Worm (Caenorhabditis elegans) whole organism, L4 larva: ENCODE data around the gene cest-35.1.
A peak's percentile ranks its signal among the peaks of the same experiment; 100 is the strongest.

Experiments used
- D1046.2 ChIP-seq: fragments of 200-800 bp; sonication (Bioruptor generic); IDR thresholded peaks from 2 replicates; pipeline ENCODE4 v1.3.6; 2022; ENCODE audit warnings: missing genetic modification characterization, missing compliant biosample characterization
- F10B5.3 ChIP-seq: sonication (generic microtip); optimal IDR thresholded peaks from 2 replicates; lab custom pipeline; 2016; ENCODE audit warnings: mild to moderate bottlenecking, missing genetic modification characterization, missing compliant biosample characterization
- R02D3.7 ChIP-seq: fragments of 150-350 bp; sonication (generic microtip); optimal IDR thresholded peaks from 3 replicates; lab custom pipeline; 2014; ENCODE audit warnings: missing biosample characterization, missing genetic modification characterization
- T20F7.1 ChIP-seq: fragments of 200-800 bp; sonication (Bioruptor generic); optimal IDR thresholded peaks from 2 replicates; lab custom pipeline; 2018; ENCODE audit warnings: mild to moderate bottlenecking, missing genetic modification characterization, missing compliant biosample characterization
- T26A8.4 ChIP-seq: fragments of 200-800 bp; sonication (Bioruptor generic); IDR thresholded peaks from 2 replicates; pipeline ENCODE4 v1.3.6; 2022; ENCODE audit warnings: missing genetic modification characterization, missing compliant biosample characterization
- Y105C5A.15 ChIP-seq: fragments of 200-800 bp; sonication (Bioruptor generic); IDR thresholded peaks from 2 replicates; pipeline ENCODE4 v1.3.6; 2022; ENCODE audit warnings: missing genetic modification characterization, missing compliant biosample characterization
- ZK546.5 ChIP-seq, 2 experiments: sonication (generic microtip); optimal IDR thresholded peaks; 2 replicates each; lab custom pipeline; 2017; ENCODE audit warnings: missing biosample characterization in 2 of 2, missing genetic modification characterization in 2 of 2
- aha-1 ChIP-seq: fragments of 150-350 bp; peaks from one replicate; lab custom pipeline; 2014; ENCODE audit warnings: missing biosample characterization, missing genetic modification characterization
- aly-2 ChIP-seq: sonication (generic microtip); optimal IDR thresholded peaks from 2 replicates; lab custom pipeline; 2018; ENCODE audit warnings: missing biosample characterization, missing genetic modification characterization
- ceh-20 ChIP-seq: fragments of 200-800 bp; sonication (Bioruptor generic); IDR thresholded peaks from 2 replicates; pipeline ENCODE4 v1.3.6; 2022; ENCODE audit warnings: missing genetic modification reagents, missing genetic modification characterization, missing compliant biosample characterization
- ceh-28 ChIP-seq: fragments of 150-350 bp; optimal IDR thresholded peaks from 2 replicates; lab custom pipeline; 2014; ENCODE audit warnings: missing biosample characterization, missing genetic modification reagents, missing genetic modification characterization
- ceh-82 ChIP-seq: sonication (generic microtip); optimal IDR thresholded peaks from 2 replicates; lab custom pipeline; 2017; ENCODE audit warnings: missing biosample characterization, missing genetic modification characterization
- cey-2 ChIP-seq: sonication (generic microtip); optimal IDR thresholded peaks from 3 replicates; lab custom pipeline; 2017; ENCODE audit warnings: missing genetic modification characterization, mild to moderate bottlenecking, missing compliant biosample characterization, antibody characterized with exemption, borderline replicate concordance; ENCODE audit not compliant: insufficient read depth
- daf-16 ChIP-seq, 3 experiments: sonication (generic microtip); optimal IDR thresholded peaks; 2 replicates each; lab custom pipeline; 2016 to 2017; ENCODE audit warnings: missing genetic modification characterization in 3 of 3, missing genetic modification reagents in 3 of 3, mild to moderate bottlenecking in 2 of 3, missing compliant biosample characterization in 2 of 3, missing biosample characterization in 1 of 3, moderate library complexity in 1 of 3
- dmd-6 ChIP-seq: fragments of 200-800 bp; sonication (Bioruptor generic); IDR thresholded peaks from 2 replicates; pipeline ENCODE4 v1.3.6; 2022; ENCODE audit warnings: missing genetic modification reagents, missing genetic modification characterization, missing compliant biosample characterization
- dpl-1 ChIP-seq: fragments of 150-350 bp; optimal IDR thresholded peaks from 2 replicates; lab custom pipeline; 2014; ENCODE audit warnings: missing biosample characterization, missing genetic modification reagents, missing genetic modification characterization
- egl-27 ChIP-seq: sonication (generic microtip); optimal IDR thresholded peaks from 3 replicates; lab custom pipeline; 2017; ENCODE audit warnings: missing biosample characterization, missing genetic modification reagents, missing genetic modification characterization
- egl-43 ChIP-seq: fragments of 200-800 bp; sonication (Bioruptor generic); IDR thresholded peaks from 2 replicates; pipeline ENCODE4 v1.3.6; 2022; ENCODE audit warnings: missing genetic modification reagents, missing genetic modification characterization, missing compliant biosample characterization
- hlh-11 ChIP-seq: fragments of 200-800 bp; sonication (Bioruptor generic); optimal IDR thresholded peaks from 2 replicates; lab custom pipeline; 2018; ENCODE audit warnings: mild to moderate bottlenecking, missing genetic modification characterization, missing compliant biosample characterization
- hlh-30 ChIP-seq: sonication (generic microtip); optimal IDR thresholded peaks from 2 replicates; lab custom pipeline; 2017; ENCODE audit warnings: antibody characterized with exemption, mild to moderate bottlenecking, missing genetic modification characterization, missing compliant biosample characterization; ENCODE audit not compliant: insufficient read depth
- hmg-1.1 ChIP-seq: fragments of 200-800 bp; sonication (Bioruptor generic); IDR thresholded peaks from 2 replicates; pipeline ENCODE4 v1.3.6; 2022; ENCODE audit warnings: missing genetic modification reagents, missing genetic modification characterization, missing compliant biosample characterization
- jun-1 ChIP-seq: fragments of 150-350 bp; optimal IDR thresholded peaks from 2 replicates; lab custom pipeline; 2014; ENCODE audit warnings: missing biosample characterization, missing genetic modification reagents, missing genetic modification characterization
- lin-15B ChIP-seq: fragments of 150-350 bp; sonication (generic microtip); optimal IDR thresholded peaks from 3 replicates; lab custom pipeline; 2014; ENCODE audit warnings: missing biosample characterization, missing genetic modification characterization
- lin-29 ChIP-seq: fragments of 200-800 bp; sonication (Bioruptor generic); IDR thresholded peaks from 2 replicates; pipeline ENCODE4 v1.3.6; 2022; ENCODE audit warnings: missing genetic modification reagents, missing genetic modification characterization, missing compliant biosample characterization
- lin-38 ChIP-seq: fragments of 200-800 bp; sonication (Bioruptor generic); IDR thresholded peaks from 2 replicates; pipeline ENCODE4 v1.3.6; 2022; ENCODE audit warnings: missing genetic modification reagents, missing genetic modification characterization, missing compliant biosample characterization
- lir-3 ChIP-seq: sonication (generic microtip); optimal IDR thresholded peaks from 2 replicates; lab custom pipeline; 2016; ENCODE audit warnings: mild to moderate bottlenecking, missing genetic modification characterization, missing compliant biosample characterization
- madf-5 ChIP-seq, 2 experiments: fragments of 200-800 bp; sonication (Bioruptor generic); IDR thresholded peaks; 2 replicates each; pipeline ENCODE4 v1.3.6; 2022; ENCODE audit warnings: missing compliant biosample characterization in 2 of 2, missing genetic modification characterization in 2 of 2
- mxl-3 ChIP-seq: fragments of 200-800 bp; sonication (Bioruptor generic); optimal IDR thresholded peaks from 2 replicates; lab custom pipeline; 2018; ENCODE audit warnings: mild to moderate bottlenecking, missing genetic modification characterization, missing compliant biosample characterization
- nhr-10 ChIP-seq: fragments of 150-350 bp; optimal IDR thresholded peaks from 2 replicates; lab custom pipeline; 2014; ENCODE audit warnings: missing biosample characterization, missing genetic modification characterization
- nhr-102 ChIP-seq: sonication (generic microtip); optimal IDR thresholded peaks from 2 replicates; lab custom pipeline; 2016; ENCODE audit warnings: mild to moderate bottlenecking, missing genetic modification characterization, moderate library complexity, missing compliant biosample characterization
- nhr-11 ChIP-seq: fragments of 150-350 bp; optimal IDR thresholded peaks from 2 replicates; lab custom pipeline; 2014; ENCODE audit warnings: missing biosample characterization, missing genetic modification characterization
- nhr-25 ChIP-seq: sonication (generic microtip); optimal IDR thresholded peaks from 2 replicates; lab custom pipeline; 2017; ENCODE audit warnings: missing genetic modification characterization, mild to moderate bottlenecking, missing compliant biosample characterization, antibody characterized with exemption, moderate library complexity, borderline replicate concordance; ENCODE audit not compliant: insufficient read depth
- nhr-28 ChIP-seq: fragments of 150-350 bp; optimal IDR thresholded peaks from 2 replicates; lab custom pipeline; 2014; ENCODE audit warnings: missing biosample characterization, missing genetic modification characterization
- nhr-48 ChIP-seq: sonication (generic microtip); optimal IDR thresholded peaks from 2 replicates; lab custom pipeline; 2016; ENCODE audit warnings: mild to moderate bottlenecking, missing genetic modification characterization, missing compliant biosample characterization
- nhr-6 ChIP-seq: fragments of 150-350 bp; optimal IDR thresholded peaks from 2 replicates; lab custom pipeline; 2014; ENCODE audit warnings: missing biosample characterization, missing genetic modification characterization
- nhr-76 ChIP-seq: fragments of 150-350 bp; optimal IDR thresholded peaks from 2 replicates; lab custom pipeline; 2014; ENCODE audit warnings: missing biosample characterization, missing genetic modification characterization
- rbr-2 ChIP-seq: sonication (generic microtip); optimal IDR thresholded peaks from 2 replicates; lab custom pipeline; 2016; ENCODE audit warnings: missing genotype, missing genetic modification characterization, missing compliant biosample characterization
- set-16 ChIP-seq: fragments of 200-800 bp; sonication (Bioruptor generic); IDR thresholded peaks from 2 replicates; pipeline ENCODE4 v1.3.6; 2022; ENCODE audit warnings: missing genetic modification reagents, missing genetic modification characterization, missing compliant biosample characterization
- snpc-1.2 ChIP-seq: fragments of 200-800 bp; sonication (Bioruptor generic); IDR thresholded peaks from 2 replicates; pipeline ENCODE4 v1.3.6; 2022; ENCODE audit warnings: missing genetic modification reagents, missing genetic modification characterization, missing compliant biosample characterization
- spr-1 ChIP-seq: sonication (generic microtip); optimal IDR thresholded peaks from 2 replicates; lab custom pipeline; 2016; ENCODE audit warnings: mild to moderate bottlenecking, missing genetic modification characterization, missing compliant biosample characterization
- tag-97 ChIP-seq: fragments of 200-800 bp; sonication (Bioruptor generic); IDR thresholded peaks from 2 replicates; pipeline ENCODE4 v1.3.6; 2022; ENCODE audit warnings: missing genetic modification characterization, missing compliant biosample characterization
- unc-39 ChIP-seq: sonication (generic microtip); optimal IDR thresholded peaks from 2 replicates; lab custom pipeline; 2017; ENCODE audit warnings: missing biosample characterization, missing genetic modification characterization
- zfp-2 ChIP-seq: sonication (generic microtip); optimal IDR thresholded peaks from 2 replicates; lab custom pipeline; 2016; ENCODE audit warnings: mild to moderate bottlenecking, missing genetic modification characterization, missing compliant biosample characterization
- zfp-3 ChIP-seq: fragments of 200-800 bp; sonication (Bioruptor generic); conservative IDR thresholded peaks from 2 replicates; pipeline ENCODE4 v1.3.6; 2022; ENCODE audit warnings: missing genetic modification reagents, missing genetic modification characterization, missing compliant biosample characterization
- zip-2 ChIP-seq: fragments of 150-350 bp; optimal IDR thresholded peaks from 2 replicates; lab custom pipeline; 2014; ENCODE audit warnings: missing biosample characterization, missing genetic modification characterization
- ztf-11 ChIP-seq: fragments of 150-350 bp; optimal IDR thresholded peaks from 2 replicates; lab custom pipeline; 2014; ENCODE audit warnings: missing biosample characterization, missing genetic modification characterization
- ztf-7 ChIP-seq: fragments of 150-350 bp; optimal IDR thresholded peaks from 2 replicates; lab custom pipeline; 2014; ENCODE audit warnings: missing biosample characterization, missing genetic modification characterization

The cest-35.1 gene

ce11 chrV:5272619-5273074, 29.7 kb upstream of the cest-35.1 start:
- TF ChIP-seq nhr-48 (tag; lab: Kevin White, UChicago): peak; percentile 60
- TF ChIP-seq nhr-28: peak; percentile 48
- TF ChIP-seq nhr-102 (tag; lab: Kevin White, UChicago): peak; percentile 17
- TF ChIP-seq aha-1 (tag; lab: Kevin White, UChicago): peak; percentile 39
- TF ChIP-seq hlh-30 (tag; lab: Kevin White, UChicago): peak; percentile 15
- TF ChIP-seq Y105C5A.15 (GFP tag; lab: Robert Waterston, UW): no peak
- peak; percentile 70 for TF ChIP-seq hlh-11 (tag; lab: Kevin White, UChicago)
- TF ChIP-seq T20F7.1: no peak
- TF ChIP-seq snpc-1.2 (GFP tag; lab: Robert Waterston, UW): no peak
- no peak for TF ChIP-seq ztf-11 (tag; lab: Kevin White, UChicago)
- TF ChIP-seq spr-1: no peak
- no peak for TF ChIP-seq jun-1 (tag; lab: Kevin White, UChicago)
- TF ChIP-seq D1046.2 (GFP tag; lab: Robert Waterston, UW): no peak
- no peak for TF ChIP-seq nhr-6 (tag; lab: Kevin White, UChicago)
- TF ChIP-seq rbr-2 (tag; lab: Kevin White, UChicago): no peak
- 0 out of 2 replicates have a peak, but pooled peaks have one; percentile 17 for TF ChIP-seq hmg-1.1 (GFP tag; lab: Robert Waterston, UW)
- peak; percentile 46; the same call in 1 of the 2 replicates for TF ChIP-seq dmd-6 (GFP tag; lab: Robert Waterston, UW)
- TF ChIP-seq F10B5.3 (tag; lab: Kevin White, UChicago): no peak
- no peak for TF ChIP-seq ceh-20 (GFP tag; lab: Robert Waterston, UW)
- no peak for TF ChIP-seq nhr-11 (tag; lab: Kevin White, UChicago)
- no peak for TF ChIP-seq aly-2 (tag; lab: Kevin White, UChicago)
- TF ChIP-seq dpl-1 (GFP tag; lab: Kevin White, UChicago): no peak
- no peak for TF ChIP-seq zip-2 (tag; lab: Kevin White, UChicago)
- TF ChIP-seq zfp-2 (tag; lab: Kevin White, UChicago): no peak
- TF ChIP-seq madf-5 (GFP tag; IDR thresholded peaks at IDR 0.05; lab: Robert Waterston, UW): no peak
- TF ChIP-seq mxl-3 (GFP tag; lab: Kevin White, UChicago): peak; percentile 81
- TF ChIP-seq daf-16 (GFP tag; optimal IDR thresholded peaks at IDR 0.05; lab: Kevin White, UChicago): no peak
- TF ChIP-seq daf-16 (tag; optimal IDR thresholded peaks at IDR 0.05; lab: Kevin White, UChicago): peak; percentile 52
- TF ChIP-seq ceh-28 (tag; lab: Kevin White, UChicago): no peak
- TF ChIP-seq lin-15B (tag; lab: Kevin White, UChicago): no peak
- no peak for TF ChIP-seq nhr-10 (tag; lab: Kevin White, UChicago)
- peak; percentile 15; the same call in 1 of the 2 replicates for TF ChIP-seq egl-43
- TF ChIP-seq nhr-25 (tag; lab: Kevin White, UChicago): no peak

DNA sequence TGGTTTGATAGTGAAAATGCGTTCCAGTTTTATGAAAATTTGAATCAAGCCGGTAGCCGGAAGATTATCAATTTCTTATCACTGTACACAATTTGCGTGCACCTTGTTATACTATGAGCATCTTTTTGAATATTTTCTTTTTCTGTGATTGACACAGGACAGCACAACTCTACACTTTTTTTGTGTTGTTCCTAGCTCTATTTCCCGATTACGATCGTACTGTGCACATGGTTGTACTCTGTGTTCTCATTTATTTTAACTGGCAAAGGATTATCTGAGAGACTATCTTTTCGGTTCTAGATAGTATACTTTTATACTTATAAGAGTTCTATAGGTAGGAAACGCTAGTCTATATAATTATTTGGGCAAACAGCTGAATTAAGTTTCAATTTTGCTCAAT, 29.1 kb upstream of the cest-35.1 start:
- TF ChIP-seq lir-3 (no peak), ztf-7 (no peak), tag-97 (no peak), unc-39 (tag; lab: Kevin White, UChicago) (no peak), daf-16 (GFP tag; optimal IDR thresholded peaks at IDR 0.05; lab: Kevin White, UChicago) (no peak), daf-16 (tag; optimal IDR thresholded peaks at IDR 0.05; lab: Kevin White, UChicago) (peak; percentile 51), lin-38 (GFP tag; lab: Robert Waterston, UW) (0 out of 2 replicates have a peak, but pooled peaks have one; percentile 7), dmd-6 (GFP tag; lab: Robert Waterston, UW) (peak; percentile 53), zfp-3 (GFP tag; lab: Robert Waterston, UW) (no peak), cey-2 (tag; lab: Kevin White, UChicago) (no peak), set-16 (GFP tag; lab: Robert Waterston, UW) (no peak), nhr-28 (peak; percentile 7), ZK546.5 (tag; optimal IDR thresholded peaks at IDR 0.05; lab: Kevin White, UChicago) (no peak), nhr-76 (tag; lab: Kevin White, UChicago) (no peak), lin-29 (GFP tag; lab: Robert Waterston, UW) (no peak), T26A8.4 (GFP tag; lab: Robert Waterston, UW) (no peak), egl-27 (tag; lab: Kevin White, UChicago) (no peak), ceh-82 (tag; lab: Kevin White, UChicago) (no peak), R02D3.7 (no peak)
